Fruit fly (Drosophila melanogaster) whole organism, wandering third instar larva: ENCODE data around the gene CG15200.

Experiments
- CrebA ChIP-seq: fragments of 200-800 bp; sonication (Bioruptor generic); optimal IDR thresholded peaks from 2 replicates; lab custom pipeline; 2016; ENCODE audit warnings: missing biosample characterization, mild to moderate bottlenecking, missing genetic modification characterization, borderline replicate concordance
- Dif ChIP-seq: fragments of 200-275, 200-300 bp; sonication (Bioruptor generic); optimal IDR thresholded peaks from 2 replicates; lab custom pipeline; 2018; ENCODE audit warnings: missing biosample characterization, missing genetic modification characterization; ENCODE audit not compliant: partially characterized antibody
- Hnf4 ChIP-seq: fragments of 200-800 bp; sonication (Bioruptor generic); optimal IDR thresholded peaks from 2 replicates; lab custom pipeline; 2016; ENCODE audit warnings: missing biosample characterization, mild to moderate bottlenecking, missing genetic modification characterization
- Hr78 ChIP-seq: fragments of >200 bp; optimal IDR thresholded peaks from 2 replicates; lab custom pipeline; 2017; ENCODE audit warnings: missing biosample characterization, missing genetic modification characterization
- N ChIP-seq: fragments of >200 bp; optimal IDR thresholded peaks from 2 replicates; lab custom pipeline; 2018; ENCODE audit warnings: missing biosample characterization, missing external identifiers, missing genetic modification characterization
- dl ChIP-seq, 2 experiments: fragments of 175-275, 200-275 bp in 1 of 2; fragments of 200-275 bp in 1 of 2; sonication (Bioruptor generic); optimal IDR thresholded peaks; lab custom pipeline; 2018; ENCODE audit warnings: mild to moderate bottlenecking in 2 of 2, missing biosample characterization in 2 of 2, missing genetic modification characterization in 2 of 2, moderate library complexity in 2 of 2; ENCODE audit not compliant: partially characterized antibody in 2 of 2, insufficient read depth in 1 of 2
- h ChIP-seq: fragments of 200-800 bp; sonication (Bioruptor generic); optimal IDR thresholded peaks from 3 replicates; lab custom pipeline; 2016; ENCODE audit warnings: missing biosample characterization, mild to moderate bottlenecking, missing genetic modification characterization
- lola ChIP-seq: fragments of >200 bp; optimal IDR thresholded peaks from 2 replicates; lab custom pipeline; 2017; ENCODE audit warnings: missing biosample characterization, missing genetic modification characterization
- pan ChIP-seq: fragments of >200 bp; optimal IDR thresholded peaks from 2 replicates; lab custom pipeline; 2017
- psq ChIP-seq: fragments of 200-800 bp; sonication (Bioruptor generic); optimal IDR thresholded peaks from 3 replicates; lab custom pipeline; 2017; ENCODE audit warnings: missing biosample characterization, mild to moderate bottlenecking, missing genetic modification characterization, moderate library complexity
- sage ChIP-seq: fragments of 200-800 bp; sonication (Bioruptor generic); optimal IDR thresholded peaks from 2 replicates; lab custom pipeline; 2016; ENCODE audit warnings: missing biosample characterization, mild to moderate bottlenecking, missing genetic modification characterization
- usp ChIP-seq: fragments of >200 bp; optimal IDR thresholded peaks from 2 replicates; lab custom pipeline; 2017; ENCODE audit warnings: missing biosample characterization, missing genetic modification characterization

DNA sequence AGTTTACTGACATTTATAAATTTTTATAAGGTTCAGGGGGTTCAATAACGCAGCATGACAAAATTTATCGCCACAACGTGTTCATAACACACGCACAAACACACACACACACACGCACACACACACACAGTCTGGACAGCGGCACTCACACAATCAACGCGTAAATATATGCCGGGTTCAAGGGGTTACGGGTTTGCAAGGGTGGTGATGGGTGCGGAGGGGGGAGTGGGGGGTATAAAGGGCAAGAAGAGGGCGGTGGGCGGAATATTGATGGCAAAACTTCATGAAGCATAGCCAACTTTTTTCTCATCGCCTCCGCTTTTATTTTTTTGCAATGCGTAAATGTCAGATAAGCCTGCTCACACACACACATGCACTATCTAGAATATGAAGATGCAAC lies 6.7 kb upstream of the CG15200 start:
- TF ChIP-seq h (no peak), usp (GFP tag; lab: Kevin White, UChicago) (no peak), psq (no peak), pan (no peak), sage (GFP tag; lab: Kevin White, UChicago) (no peak), Hr78 (GFP tag; lab: Kevin White, UChicago) (no peak), CrebA (GFP tag; lab: Kevin White, UChicago) (no peak), Hnf4 (no peak), dl (GFP tag; optimal IDR thresholded peaks at IDR 0.05; lab: Kevin White, UChicago; ENCODE audit: insufficient read depth in 1 of 2, partially characterized antibody in 2 of 2) (no peak), lola (no peak), N (GFP tag; lab: Kevin White, UChicago) (no peak), Dif (GFP tag; lab: Kevin White, UChicago) (no peak)
